Worm (Caenorhabditis elegans) whole organism, midembryonic: ENCODE measurements around the gene F10G7.10.

Experiments
- cog-1 ChIP-seq: sonication (generic microtip); optimal IDR thresholded peaks from 2 replicates; lab custom pipeline; 2016; ENCODE audit warnings: missing genetic modification characterization, missing compliant biosample characterization
- flt-1 ChIP-seq: fragments of 200-800 bp; sonication (Bioruptor generic); IDR thresholded peaks from 2 replicates; pipeline ENCODE4 v1.3.6; 2022; ENCODE audit warnings: missing genetic modification characterization, missing compliant biosample characterization
- klf-2 ChIP-seq: fragments of 200-800 bp; sonication (Bioruptor generic); conservative IDR thresholded peaks from 2 replicates; pipeline ENCODE4 v1.3.6; 2022; ENCODE audit warnings: missing genetic modification reagents, missing genetic modification characterization, missing compliant biosample characterization
- med-1 ChIP-seq: sonication (generic microtip); optimal IDR thresholded peaks from 2 replicates; lab custom pipeline; 2017; ENCODE audit warnings: missing genetic modification characterization, mild to moderate bottlenecking, missing compliant biosample characterization, antibody characterized with exemption, missing genetic modification reagents; ENCODE audit not compliant: insufficient read depth
- ref-1 ChIP-seq: fragments of 200-800 bp; sonication (Bioruptor generic); conservative IDR thresholded peaks from 2 replicates; pipeline ENCODE4 v1.3.6; 2022; ENCODE audit warnings: missing genetic modification reagents, missing genetic modification characterization, missing compliant biosample characterization
- tab-1 ChIP-seq: fragments of 200-800 bp; sonication (Bioruptor generic); IDR thresholded peaks from 2 replicates; pipeline ENCODE4 v1.3.6; 2022; ENCODE audit warnings: missing genetic modification characterization, missing compliant biosample characterization
- ztf-23 ChIP-seq: fragments of 200-800 bp; sonication (Bioruptor generic); IDR thresholded peaks from 2 replicates; pipeline ENCODE4 v1.3.6; 2022; ENCODE audit warnings: missing genetic modification reagents, missing genetic modification characterization, missing compliant biosample characterization
- ztf-29 ChIP-seq: fragments of 200-800 bp; sonication (Bioruptor generic); IDR thresholded peaks from 2 replicates; pipeline ENCODE4 v1.3.6; 2022; ENCODE audit warnings: missing genetic modification reagents, missing genetic modification characterization, missing compliant biosample characterization

ce11 chrII:4726750-4727384 is 803 bp upstream of the F10G7.10 start:
- no peak for TF ChIP-seq ztf-29 (GFP tag; lab: Robert Waterston, UW)
- TF ChIP-seq klf-2: no peak
- TF ChIP-seq flt-1 (GFP tag; lab: Robert Waterston, UW): no peak
- TF ChIP-seq ztf-23: no peak
- TF ChIP-seq cog-1 (tag; lab: Kevin White, UChicago): no peak
- TF ChIP-seq med-1: no peak
- no peak for TF ChIP-seq tab-1 (GFP tag; lab: Robert Waterston, UW)
- TF ChIP-seq ref-1: no peak
